Fruit fly (Drosophila melanogaster): ENCODE results near the gene CG3793.

dm6 chr2L:15768097-15768496 lies 4.1 kb downstream of the CG3793 start, which contains the start of gene wek:
- TF ChIP-seq CG13204 (GFP tag; optimal IDR thresholded peaks at IDR 0.05) = no peak
- no peak for TF ChIP-seq CG32121 (GFP tag; IDR thresholded peaks at IDR 0.05)
- no peak for TF ChIP-seq CG17806 (tag; optimal IDR thresholded peaks at IDR 0.05)
- no peak for TF ChIP-seq Pif1B (GFP tag; optimal IDR thresholded peaks at IDR 0.05)
- no peak for TF ChIP-seq Snoo (tag; optimal IDR thresholded peaks at IDR 0.05)
- TF ChIP-seq Ets98B (GFP tag; IDR thresholded peaks at IDR 0.05) = no peak
- no peak for TF ChIP-seq gl (tag; optimal IDR thresholded peaks at IDR 0.05)
- TF ChIP-seq CG10348 (GFP tag; IDR thresholded peaks at IDR 0.05) = no peak
- TF ChIP-seq EcR (GFP tag; optimal IDR thresholded peaks at IDR 0.05) = no peak
- no peak for TF ChIP-seq CG14655 (GFP tag; optimal IDR thresholded peaks at IDR 0.05)
- TF ChIP-seq CG8159 (tag; optimal IDR thresholded peaks at IDR 0.05) = no peak
- TF ChIP-seq CG8301 (tag; optimal IDR thresholded peaks at IDR 0.05) = no peak
- no peak for TF ChIP-seq Pif1A (GFP tag; optimal IDR thresholded peaks at IDR 0.05)

Data from whole organism, pupa.